Fruit fly (Drosophila melanogaster) whole organism, wandering third instar larva: ENCODE data around the gene CG32073.
A peak's percentile ranks its signal among the peaks of the same experiment; 100 is the strongest.

Experiments
- Abd-B ChIP-seq: fragments of >200 bp; optimal IDR thresholded peaks from 2 replicates; lab custom pipeline; 2017; ENCODE audit warnings: missing biosample characterization, missing genetic modification characterization
- CG32264 ChIP-seq: fragments of 200-800 bp; sonication (Bioruptor generic); optimal IDR thresholded peaks from 2 replicates; lab custom pipeline; 2016; ENCODE audit warnings: missing biosample characterization, missing genetic modification characterization
- CG9705 ChIP-seq: fragments of 200-800 bp; sonication (Bioruptor generic); optimal IDR thresholded peaks from 2 replicates; lab custom pipeline; 2018; ENCODE audit warnings: missing biosample characterization, mild to moderate bottlenecking, missing genetic modification characterization
- CrebA ChIP-seq: fragments of 200-800 bp; sonication (Bioruptor generic); optimal IDR thresholded peaks from 2 replicates; lab custom pipeline; 2016; ENCODE audit warnings: missing biosample characterization, mild to moderate bottlenecking, missing genetic modification characterization, borderline replicate concordance
- Dfd ChIP-seq: fragments of >200 bp; optimal IDR thresholded peaks from 2 replicates; lab custom pipeline; 2017; ENCODE audit warnings: missing biosample characterization, missing genetic modification characterization
- Dif ChIP-seq: fragments of 200-275, 200-300 bp; sonication (Bioruptor generic); optimal IDR thresholded peaks from 2 replicates; lab custom pipeline; 2018; ENCODE audit warnings: missing biosample characterization, missing genetic modification characterization; ENCODE audit not compliant: partially characterized antibody
- GATAd ChIP-seq: sonication (Bioruptor generic); optimal IDR thresholded peaks from 2 replicates; lab custom pipeline; 2016; ENCODE audit warnings: missing biosample characterization, missing genetic modification characterization
- HLH106 ChIP-seq: fragments of 200-800 bp; optimal IDR thresholded peaks from 3 replicates; lab custom pipeline; 2019; ENCODE audit warnings: missing biosample characterization, mild to moderate bottlenecking, missing genetic modification characterization, moderate library complexity
- Hnf4 ChIP-seq: fragments of 200-800 bp; sonication (Bioruptor generic); optimal IDR thresholded peaks from 2 replicates; lab custom pipeline; 2016; ENCODE audit warnings: missing biosample characterization, mild to moderate bottlenecking, missing genetic modification characterization
- Hr78 ChIP-seq: fragments of >200 bp; optimal IDR thresholded peaks from 2 replicates; lab custom pipeline; 2017; ENCODE audit warnings: missing biosample characterization, missing genetic modification characterization
- Hr83 ChIP-seq: fragments of 200-300 bp; sonication (Bioruptor generic); optimal IDR thresholded peaks from 2 replicates; lab custom pipeline; 2016; ENCODE audit warnings: missing biosample characterization, mild to moderate bottlenecking, missing genetic modification characterization, moderate library complexity; ENCODE audit not compliant: poor library complexity, severe bottlenecking
- Jra ChIP-seq: sonication (Bioruptor generic); optimal IDR thresholded peaks from 2 replicates; lab custom pipeline; 2016; ENCODE audit warnings: missing biosample characterization, missing genetic modification characterization
- Mio ChIP-seq: sonication (Bioruptor generic); optimal IDR thresholded peaks from 2 replicates; lab custom pipeline; 2016; ENCODE audit warnings: missing biosample characterization, missing genetic modification characterization
- Myc ChIP-seq: fragments of >200 bp; optimal IDR thresholded peaks from 2 replicates; lab custom pipeline; 2017
- N ChIP-seq: fragments of >200 bp; optimal IDR thresholded peaks from 2 replicates; lab custom pipeline; 2018; ENCODE audit warnings: missing biosample characterization, missing external identifiers, missing genetic modification characterization
- OdsH ChIP-seq: fragments of 200-800 bp; sonication (Bioruptor generic); optimal IDR thresholded peaks from 2 replicates; lab custom pipeline; 2016; ENCODE audit warnings: missing biosample characterization, mild to moderate bottlenecking, missing genetic modification characterization
- Rel ChIP-seq, 2 experiments: fragments of 200-800 bp; sonication (Bioruptor generic) in 1 of 2; optimal IDR thresholded peaks; 2 replicates in 1 of 2; 3 replicates in 1 of 2; lab custom pipeline; 2016 to 2019; ENCODE audit warnings: mild to moderate bottlenecking in 2 of 2, missing biosample characterization in 2 of 2, missing genetic modification characterization in 2 of 2, moderate library complexity in 1 of 2
- Sp1 ChIP-seq: fragments of 200-800 bp; sonication (Bioruptor generic); optimal IDR thresholded peaks from 3 replicates; lab custom pipeline; 2019; ENCODE audit warnings: missing biosample characterization, mild to moderate bottlenecking, missing genetic modification characterization, moderate library complexity
- Vsx2 ChIP-seq: fragments of 200-300, 225-300 bp; sonication (Bioruptor generic); optimal IDR thresholded peaks from 2 replicates; lab custom pipeline; 2018; ENCODE audit warnings: missing biosample characterization, missing genetic modification characterization; ENCODE audit not compliant: partially characterized antibody
- br ChIP-seq: fragments of 200-800 bp; sonication (Bioruptor generic); optimal IDR thresholded peaks from 2 replicates; lab custom pipeline; 2016; ENCODE audit warnings: missing biosample characterization, missing genetic modification characterization
- brk ChIP-seq: fragments of 200-800 bp; sonication (Bioruptor generic); optimal IDR thresholded peaks from 2 replicates; lab custom pipeline; 2016; ENCODE audit warnings: missing biosample characterization, mild to moderate bottlenecking, missing genetic modification characterization
- dl ChIP-seq, 2 experiments: fragments of 175-275, 200-275 bp in 1 of 2; fragments of 200-275 bp in 1 of 2; sonication (Bioruptor generic); optimal IDR thresholded peaks; lab custom pipeline; 2018; ENCODE audit warnings: mild to moderate bottlenecking in 2 of 2, missing biosample characterization in 2 of 2, missing genetic modification characterization in 2 of 2, moderate library complexity in 2 of 2; ENCODE audit not compliant: partially characterized antibody in 2 of 2, insufficient read depth in 1 of 2
- dmrt93B ChIP-seq: fragments of 200-800 bp; sonication (Bioruptor generic); optimal IDR thresholded peaks from 2 replicates; lab custom pipeline; 2018; ENCODE audit warnings: missing biosample characterization, mild to moderate bottlenecking, missing genetic modification characterization
- dsf ChIP-seq: sonication (Bioruptor generic); optimal IDR thresholded peaks from 2 replicates; lab custom pipeline; 2016; ENCODE audit warnings: missing biosample characterization, missing genetic modification characterization, borderline replicate concordance
- ey ChIP-seq: fragments of 200-800 bp; sonication (Bioruptor generic); optimal IDR thresholded peaks from 2 replicates; lab custom pipeline; 2016; ENCODE audit warnings: missing biosample characterization, missing genetic modification characterization
- foxo ChIP-seq, 2 experiments: fragments of 200-800 bp; sonication (Bioruptor generic); optimal IDR thresholded peaks; 2 replicates in 1 of 2; 3 replicates in 1 of 2; lab custom pipeline; 2016 to 2017; ENCODE audit warnings: missing biosample characterization in 2 of 2, missing genetic modification characterization in 2 of 2
- fru ChIP-seq: fragments of 200-800 bp; sonication (Bioruptor generic); optimal IDR thresholded peaks from 3 replicates; lab custom pipeline; 2016; ENCODE audit warnings: missing biosample characterization, mild to moderate bottlenecking, missing genetic modification characterization
- h ChIP-seq: fragments of 200-800 bp; sonication (Bioruptor generic); optimal IDR thresholded peaks from 3 replicates; lab custom pipeline; 2016; ENCODE audit warnings: missing biosample characterization, mild to moderate bottlenecking, missing genetic modification characterization
- jim ChIP-seq: fragments of 175-275, 200-325 bp; sonication (Bioruptor generic); optimal IDR thresholded peaks from 2 replicates; lab custom pipeline; 2016; ENCODE audit warnings: missing biosample characterization, mild to moderate bottlenecking, missing genetic modification characterization
- lola ChIP-seq: fragments of >200 bp; optimal IDR thresholded peaks from 2 replicates; lab custom pipeline; 2017; ENCODE audit warnings: missing biosample characterization, missing genetic modification characterization
- pan ChIP-seq: fragments of >200 bp; optimal IDR thresholded peaks from 2 replicates; lab custom pipeline; 2017
- psq ChIP-seq: fragments of 200-800 bp; sonication (Bioruptor generic); optimal IDR thresholded peaks from 3 replicates; lab custom pipeline; 2017; ENCODE audit warnings: missing biosample characterization, mild to moderate bottlenecking, missing genetic modification characterization, moderate library complexity
- rgr ChIP-seq: fragments of 200-800 bp; sonication (Bioruptor generic); optimal IDR thresholded peaks from 3 replicates; lab custom pipeline; 2016; ENCODE audit warnings: missing biosample characterization, mild to moderate bottlenecking, missing genetic modification characterization
- sage ChIP-seq: fragments of 200-800 bp; sonication (Bioruptor generic); optimal IDR thresholded peaks from 2 replicates; lab custom pipeline; 2016; ENCODE audit warnings: missing biosample characterization, mild to moderate bottlenecking, missing genetic modification characterization
- sv ChIP-seq: fragments of 200-800 bp; sonication (Bioruptor generic); optimal IDR thresholded peaks from 3 replicates; lab custom pipeline; 2016; ENCODE audit warnings: missing biosample characterization, missing genetic modification characterization
- tai ChIP-seq: sonication (Bioruptor generic); optimal IDR thresholded peaks from 2 replicates; lab custom pipeline; 2016; ENCODE audit warnings: missing biosample characterization, missing genetic modification characterization
- usp ChIP-seq: fragments of >200 bp; optimal IDR thresholded peaks from 2 replicates; lab custom pipeline; 2017; ENCODE audit warnings: missing biosample characterization, missing genetic modification characterization
- woc ChIP-seq: sonication (Bioruptor generic); optimal IDR thresholded peaks from 2 replicates; lab custom pipeline; 2016; ENCODE audit warnings: missing biosample characterization, mild to moderate bottlenecking, missing genetic modification characterization

CG32073 gene

DNA sequence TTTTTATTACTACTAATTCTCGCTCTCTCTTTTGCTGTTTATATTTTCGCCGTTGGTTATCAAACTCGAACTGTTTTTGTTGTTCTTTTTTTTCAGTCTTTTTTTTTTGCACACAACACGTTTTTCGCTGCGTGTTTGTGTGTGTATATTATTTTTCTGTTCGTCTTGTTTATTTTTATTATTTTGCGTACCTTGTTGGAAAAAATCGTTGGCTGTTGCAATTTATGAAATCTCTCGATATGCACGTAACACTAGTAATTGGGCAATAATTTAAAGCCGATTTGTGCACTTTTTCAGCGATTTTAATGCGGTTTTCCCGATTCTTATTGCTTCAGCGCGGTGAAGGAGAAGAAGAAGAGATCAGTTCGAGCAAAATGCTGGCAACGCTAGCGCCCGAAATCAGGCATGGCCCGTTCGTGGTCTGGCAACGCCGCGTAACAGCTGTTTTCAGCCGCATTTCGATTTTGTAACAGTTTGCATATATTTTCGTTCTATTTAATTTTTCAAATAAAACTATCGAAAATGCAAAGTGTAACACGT lies 13.1 kb upstream of the CG32073 start, which contains the start of the genes FoxK and mRpL2:
Gene FoxK, minus strand, starts transcription at position 365 of the 540 bp plus-strand sequence.
Gene mRpL2, plus strand, starts transcription at position 429 of the 540 bp plus-strand sequence.
- peak; percentile 9 for TF ChIP-seq CG9705 (GFP tag; lab: Kevin White, UChicago)
- peak; percentile 14 for TF ChIP-seq Jra
- TF ChIP-seq woc (GFP tag; lab: Kevin White, UChicago), result peak; percentile 27
- peak; percentile 82 for TF ChIP-seq sage (GFP tag; lab: Kevin White, UChicago)
- no peak for TF ChIP-seq tai (GFP tag; lab: Kevin White, UChicago)
- peak; percentile 25 for TF ChIP-seq HLH106 (tag; lab: Kevin White, UChicago)
- no peak for TF ChIP-seq sv (GFP tag; lab: Kevin White, UChicago)
- peak; percentile 46 for TF ChIP-seq Hnf4
- TF ChIP-seq Sp1 (GFP tag; lab: Kevin White, UChicago), result peak; percentile 81
- peak; percentile 87 for TF ChIP-seq Rel (GFP tag; optimal IDR thresholded peaks at IDR 0.05; lab: Kevin White, UChicago)
- TF ChIP-seq Rel (tag; optimal IDR thresholded peaks at IDR 0.05; lab: Kevin White, UChicago), result peak; percentile 78
- peak; percentile 1 for TF ChIP-seq Dif (GFP tag; lab: Kevin White, UChicago)
- TF ChIP-seq OdsH (GFP tag; lab: Kevin White, UChicago), result no peak
- TF ChIP-seq Hr83 (GFP tag; lab: Kevin White, UChicago), result no peak
- TF ChIP-seq Vsx2, result no peak
- peak; percentile 9 for TF ChIP-seq Myc (lab: Kevin White, UChicago)
- peak; percentile 24 for TF ChIP-seq fru (GFP tag; lab: Kevin White, UChicago)
- no peak for TF ChIP-seq N
- peak; percentile 12 for TF ChIP-seq CG32264 (GFP tag; lab: Kevin White, UChicago)
- no peak for TF ChIP-seq GATAd (GFP tag; lab: Kevin White, UChicago)
- peak; percentile 41 for TF ChIP-seq dsf (GFP tag; lab: Kevin White, UChicago)
- TF ChIP-seq dmrt93B (GFP tag; lab: Kevin White, UChicago), result no peak
- TF ChIP-seq psq (GFP tag; lab: Kevin White, UChicago), result peak; percentile 55
- TF ChIP-seq foxo (GFP tag; optimal IDR thresholded peaks at IDR 0.05; lab: Kevin White, UChicago), result peak; percentile 25 to 56
- no peak for TF ChIP-seq lola (GFP tag; lab: Kevin White, UChicago)
- peak; percentile 38 for TF ChIP-seq rgr (GFP tag; lab: Kevin White, UChicago)
- TF ChIP-seq h (GFP tag; lab: Kevin White, UChicago), result no peak
- TF ChIP-seq jim (GFP tag; lab: Kevin White, UChicago), result no peak
- no peak for TF ChIP-seq CrebA
- TF ChIP-seq Abd-B (GFP tag; lab: Kevin White, UChicago), result no peak
- no peak for TF ChIP-seq usp (GFP tag; lab: Kevin White, UChicago)
- TF ChIP-seq Mio, result no peak
- TF ChIP-seq Dfd, result no peak
- TF ChIP-seq brk (GFP tag; lab: Kevin White, UChicago), result peak; percentile 37
- no peak for TF ChIP-seq br
- TF ChIP-seq ey (GFP tag; lab: Kevin White, UChicago), result no peak
- no peak for TF ChIP-seq pan (lab: Kevin White, UChicago)
- TF ChIP-seq dl (GFP tag; optimal IDR thresholded peaks at IDR 0.05; lab: Kevin White, UChicago; ENCODE audit: insufficient read depth in 1 of 2, partially characterized antibody in 2 of 2), result no peak
- no peak for TF ChIP-seq Hr78
- TF ChIP-seq, all 38 proteins: peak for 17

dm6 chr3L:11119901-11120418 lies 12.6 kb upstream of the CG32073 start:
- TF ChIP-seq jim (GFP tag; lab: Kevin White, UChicago), result peak; percentile 12
- no peak for TF ChIP-seq Myc (lab: Kevin White, UChicago)
- no peak for TF ChIP-seq dl (GFP tag; optimal IDR thresholded peaks at IDR 0.05; lab: Kevin White, UChicago; ENCODE audit: insufficient read depth in 1 of 2, partially characterized antibody in 2 of 2)
- no peak for TF ChIP-seq ey (GFP tag; lab: Kevin White, UChicago)
- peak; percentile 18 for TF ChIP-seq psq (GFP tag; lab: Kevin White, UChicago)
- TF ChIP-seq h (GFP tag; lab: Kevin White, UChicago), result peak; percentile 34
- peak; percentile 82 for TF ChIP-seq N
- no peak for TF ChIP-seq Jra
- TF ChIP-seq sv (GFP tag; lab: Kevin White, UChicago), result peak; percentile 3
